Worm (Caenorhabditis elegans): ENCODE results near the gene kmo-1.

Gene kmo-1

DNA sequence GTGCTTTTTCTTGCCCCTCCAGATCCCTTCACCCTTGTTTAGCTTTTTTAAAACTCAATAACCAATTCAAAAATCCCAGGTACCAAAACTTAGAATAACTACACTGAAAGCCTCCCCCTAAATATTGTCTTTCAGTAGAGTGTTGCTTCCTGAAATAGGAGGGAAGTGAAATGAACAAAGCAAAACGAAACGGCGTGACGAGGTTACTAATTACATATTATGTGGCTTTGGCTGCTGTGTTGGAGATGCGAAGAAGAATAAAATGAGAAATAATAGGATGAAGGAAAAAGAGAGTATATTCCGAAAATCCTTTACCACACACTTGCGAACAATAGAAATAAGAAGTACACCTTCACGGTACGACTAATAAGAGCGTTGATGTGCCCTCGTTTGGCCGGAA, 34.2 kb downstream of the kmo-1 start:
- TF ChIP-seq zip-8 (tag; optimal IDR thresholded peaks at IDR 0.05) (no peak), flh-1 (GFP tag; optimal IDR thresholded peaks at IDR 0.05) (no peak), drap-1 (GFP tag; optimal IDR thresholded peaks at IDR 0.05) (no peak), ces-1 (GFP tag; optimal IDR thresholded peaks at IDR 0.05) (peak; percentile 67), hlh-1 (tag; optimal IDR thresholded peaks at IDR 0.05) (no peak), M03D4.4 (tag; optimal IDR thresholded peaks at IDR 0.05) (no peak), nhr-237 (tag; optimal IDR thresholded peaks at IDR 0.05) (no peak)

DNA sequence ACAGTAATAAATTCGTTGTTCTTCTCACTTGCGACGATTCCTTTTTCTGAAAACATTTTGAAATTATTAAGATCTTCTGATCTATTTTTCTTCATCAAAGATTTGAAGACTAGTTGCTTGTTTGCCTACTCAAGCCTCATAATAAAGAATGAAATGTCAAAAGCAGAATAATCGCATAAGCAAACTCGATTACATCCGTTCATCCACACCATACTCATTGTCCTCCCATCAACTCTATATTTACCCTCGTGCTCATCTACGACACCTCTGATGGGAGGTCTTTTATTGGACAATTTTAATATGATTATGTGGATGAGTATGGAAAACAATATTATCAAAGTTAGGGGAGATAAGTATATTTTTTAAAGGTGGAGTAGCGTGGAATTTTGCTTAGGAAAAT, 36.5 kb downstream of the kmo-1 start:
- TF ChIP-seq tbx-8 (GFP tag; optimal IDR thresholded peaks at IDR 0.05), result no peak
- TF ChIP-seq nhr-2 (tag; optimal IDR thresholded peaks at IDR 0.05), result no peak
- peak; percentile 73 for TF ChIP-seq ces-1 (GFP tag; optimal IDR thresholded peaks at IDR 0.05)

- TF ChIP-seq nhr-12 (tag; optimal IDR thresholded peaks at IDR 0.05) (no peak), unc-62 (GFP tag; optimal IDR thresholded peaks at IDR 0.05) (no peak), snpc-4 (tag; optimal IDR thresholded peaks at IDR 0.05) (no peak), flh-1 (GFP tag; optimal IDR thresholded peaks at IDR 0.05) (no peak), ces-1 (GFP tag; optimal IDR thresholded peaks at IDR 0.05) (no peak), ceh-39 (tag; optimal IDR thresholded peaks at IDR 0.05) (no peak), hlh-1 (tag; optimal IDR thresholded peaks at IDR 0.05) (no peak), lin-13 (tag; optimal IDR thresholded peaks at IDR 0.05) (no peak), tbx-8 (GFP tag; optimal IDR thresholded peaks at IDR 0.05) (no peak), zip-8 (tag; optimal IDR thresholded peaks at IDR 0.05) (no peak), nhr-237 (tag; optimal IDR thresholded peaks at IDR 0.05) (no peak), ceh-83 (GFP tag; optimal IDR thresholded peaks at IDR 0.05) (no peak), cnd-1 (tag; optimal IDR thresholded peaks at IDR 0.05) (no peak), lsy-2 (tag; optimal IDR thresholded peaks at IDR 0.05) (no peak)
Measured at ce11 chrV:12032060-12032459, 38.3 kb downstream of the kmo-1 start, which contains the start of gene pkc-1. Gene pkc-1, minus strand, starts transcription at chrV:12032160.

- TF ChIP-seq ceh-43 (GFP tag; optimal IDR thresholded peaks at IDR 0.05) (no peak), lsy-2 (tag; optimal IDR thresholded peaks at IDR 0.05) (no peak), mls-2 (tag; optimal IDR thresholded peaks at IDR 0.05) (no peak), ceh-83 (GFP tag; optimal IDR thresholded peaks at IDR 0.05) (no peak), ceh-39 (tag; optimal IDR thresholded peaks at IDR 0.05) (no peak), lin-32 (GFP tag; optimal IDR thresholded peaks at IDR 0.05) (no peak), unc-39 (tag; optimal IDR thresholded peaks at IDR 0.05) (no peak), blmp-1 (tag; optimal IDR thresholded peaks at IDR 0.05) (no peak), sem-2 (GFP tag; optimal IDR thresholded peaks at IDR 0.05) (no peak), elt-1 (tag; optimal IDR thresholded peaks at IDR 0.05; ENCODE audit: borderline replicate concordance, insufficient read depth) (no peak), tbx-8 (GFP tag; optimal IDR thresholded peaks at IDR 0.05) (no peak), ztf-11 (tag; optimal IDR thresholded peaks at IDR 0.05) (no peak), bed-3 (GFP tag; optimal IDR thresholded peaks at IDR 0.05) (no peak), elt-3 (tag; optimal IDR thresholded peaks at IDR 0.05) (no peak), zip-8 (tag; optimal IDR thresholded peaks at IDR 0.05) (no peak)
Measured at ce11 chrV:12028151-12028550, 42.2 kb downstream of the kmo-1 start.

DNA sequence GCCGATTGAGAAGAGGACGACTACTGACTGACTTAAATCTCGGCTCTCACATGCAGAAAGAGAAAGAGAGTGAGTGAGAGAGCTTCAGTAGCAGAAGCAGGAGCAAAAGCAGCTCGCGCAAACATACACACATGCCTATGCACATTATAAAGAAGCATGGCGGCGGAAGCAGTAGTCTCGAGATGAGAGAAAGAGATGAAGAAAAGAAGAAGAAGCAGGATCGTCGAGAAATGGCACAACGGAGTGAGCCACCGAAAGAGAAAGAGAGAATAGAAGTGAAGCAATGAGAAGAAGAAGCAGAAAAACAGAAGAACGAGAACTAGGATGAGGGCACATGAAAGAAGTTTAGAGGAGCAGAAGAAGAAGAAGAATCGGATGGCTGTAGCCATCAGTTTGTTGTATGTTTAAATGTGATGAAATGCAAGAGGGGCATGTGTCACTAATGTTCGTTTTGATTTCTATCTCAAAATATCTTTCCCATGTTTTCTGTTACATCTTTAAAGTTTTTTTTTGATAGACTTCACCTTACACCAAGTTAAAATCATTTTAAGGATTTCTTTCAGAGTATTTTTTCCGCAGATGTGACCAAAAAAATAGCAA, 43.3 kb downstream of the kmo-1 start:
- TF ChIP-seq lin-13 (tag; optimal IDR thresholded peaks at IDR 0.05), result peak; percentile 4
- no peak for TF ChIP-seq ceh-43 (GFP tag; optimal IDR thresholded peaks at IDR 0.05)
- no peak for TF ChIP-seq nhr-28 (tag; optimal IDR thresholded peaks at IDR 0.05)
- TF ChIP-seq tbx-8 (GFP tag; optimal IDR thresholded peaks at IDR 0.05), result no peak
- no peak for TF ChIP-seq sem-2 (GFP tag; optimal IDR thresholded peaks at IDR 0.05)
- TF ChIP-seq nhr-12 (tag; optimal IDR thresholded peaks at IDR 0.05), result no peak
- no peak for TF ChIP-seq ceh-39 (tag; optimal IDR thresholded peaks at IDR 0.05)
- no peak for TF ChIP-seq ztf-11 (tag; optimal IDR thresholded peaks at IDR 0.05)
- TF ChIP-seq unc-39 (tag; optimal IDR thresholded peaks at IDR 0.05), result no peak
- no peak for TF ChIP-seq pha-4 (tag; optimal IDR thresholded peaks at IDR 0.05)
- TF ChIP-seq mep-1 (tag; optimal IDR thresholded peaks at IDR 0.05), result no peak
- TF ChIP-seq ces-1 (GFP tag; optimal IDR thresholded peaks at IDR 0.05), result peak; percentile 65
- no peak for TF ChIP-seq M03D4.4 (tag; optimal IDR thresholded peaks at IDR 0.05)
- peak; percentile 17 for TF ChIP-seq hlh-1 (tag; optimal IDR thresholded peaks at IDR 0.05)
- peak; percentile 81 for TF ChIP-seq unc-120 (tag; optimal IDR thresholded peaks at IDR 0.05; ENCODE audit: poor library complexity, severe bottlenecking)
- TF ChIP-seq nhr-2 (tag; optimal IDR thresholded peaks at IDR 0.05), result no peak
- no peak for TF ChIP-seq lsy-2 (tag; optimal IDR thresholded peaks at IDR 0.05)
- TF ChIP-seq ceh-83 (GFP tag; optimal IDR thresholded peaks at IDR 0.05), result no peak
- peak; percentile 66 for TF ChIP-seq unc-62 (GFP tag; optimal IDR thresholded peaks at IDR 0.05)
- no peak for TF ChIP-seq ham-2 (GFP tag; optimal IDR thresholded peaks at IDR 0.05)
- TF ChIP-seq mls-2 (tag; optimal IDR thresholded peaks at IDR 0.05), result no peak
- no peak for TF ChIP-seq flh-1 (GFP tag; optimal IDR thresholded peaks at IDR 0.05)

All from whole organism, mixed stage, embryonic.